Worm (Caenorhabditis elegans) whole organism, L4 larva: ENCODE results near the gene pde-4.

Experiments
- F37D6.2 ChIP-seq: sonication (generic microtip); optimal IDR thresholded peaks from 2 replicates; lab custom pipeline; 2016; ENCODE audit warnings: mild to moderate bottlenecking, missing genetic modification characterization, missing compliant biosample characterization
- ama-1 ChIP-seq: fragments of 150-350 bp; optimal IDR thresholded peaks from 2 replicates; lab custom pipeline; 2014; ENCODE audit warnings: inconsistent platforms, mixed read lengths
- ceh-82 ChIP-seq: sonication (generic microtip); optimal IDR thresholded peaks from 2 replicates; lab custom pipeline; 2017; ENCODE audit warnings: missing biosample characterization, missing genetic modification characterization
- ctbp-1 ChIP-seq: fragments of 200-800 bp; sonication (Bioruptor generic); IDR thresholded peaks from 2 replicates; pipeline ENCODE4 v1.3.6; 2022; ENCODE audit warnings: missing genetic modification reagents, missing genetic modification characterization, missing compliant biosample characterization
- dve-1 ChIP-seq: sonication (generic microtip); optimal IDR thresholded peaks from 2 replicates; lab custom pipeline; 2017; ENCODE audit warnings: antibody characterized with exemption, mild to moderate bottlenecking, missing genetic modification characterization, missing compliant biosample characterization; ENCODE audit not compliant: insufficient read depth
- egl-43 ChIP-seq: fragments of 200-800 bp; sonication (Bioruptor generic); IDR thresholded peaks from 2 replicates; pipeline ENCODE4 v1.3.6; 2022; ENCODE audit warnings: missing genetic modification reagents, missing genetic modification characterization, missing compliant biosample characterization
- lin-39 ChIP-seq: fragments of 150-350 bp; optimal IDR thresholded peaks from 2 replicates; lab custom pipeline; 2014; ENCODE audit warnings: missing biosample characterization, missing genetic modification reagents, missing genetic modification characterization
- nhr-11 ChIP-seq: fragments of 150-350 bp; optimal IDR thresholded peaks from 2 replicates; lab custom pipeline; 2014; ENCODE audit warnings: missing biosample characterization, missing genetic modification characterization
- nhr-25 ChIP-seq: sonication (generic microtip); optimal IDR thresholded peaks from 2 replicates; lab custom pipeline; 2017; ENCODE audit warnings: missing genetic modification characterization, mild to moderate bottlenecking, missing compliant biosample characterization, antibody characterized with exemption, moderate library complexity, borderline replicate concordance; ENCODE audit not compliant: insufficient read depth
- saeg-2 ChIP-seq: fragments of 200-800 bp; sonication (Bioruptor generic); IDR thresholded peaks from 2 replicates; pipeline ENCODE4 v1.3.6; 2022; ENCODE audit warnings: missing genetic modification reagents, missing genetic modification characterization, missing compliant biosample characterization
- snpc-4 ChIP-seq: fragments of 150-350 bp; optimal IDR thresholded peaks from 2 replicates; lab custom pipeline; 2014; ENCODE audit warnings: missing biosample characterization, missing genetic modification characterization
- zfp-2 ChIP-seq: sonication (generic microtip); optimal IDR thresholded peaks from 2 replicates; lab custom pipeline; 2016; ENCODE audit warnings: mild to moderate bottlenecking, missing genetic modification characterization, missing compliant biosample characterization
- ztf-7 ChIP-seq: fragments of 150-350 bp; optimal IDR thresholded peaks from 2 replicates; lab custom pipeline; 2014; ENCODE audit warnings: missing biosample characterization, missing genetic modification characterization

ce11 chrII:7623466-7623865, 27.6 kb downstream of the pde-4 start:
- TF ChIP-seq saeg-2 (GFP tag; lab: Robert Waterston, UW) (no peak), lin-39 (tag; lab: Kevin White, UChicago) (no peak), dve-1 (peak; percentile 74), egl-43 (no peak), zfp-2 (tag; lab: Kevin White, UChicago) (no peak), ceh-82 (tag; lab: Kevin White, UChicago) (no peak), ctbp-1 (GFP tag; lab: Robert Waterston, UW) (no peak), ama-1 (lab: Kevin White, UChicago) (no peak), nhr-11 (tag; lab: Kevin White, UChicago) (no peak), ztf-7 (no peak), F37D6.2 (tag; lab: Kevin White, UChicago) (no peak), snpc-4 (tag; lab: Kevin White, UChicago) (no peak), nhr-25 (tag; lab: Kevin White, UChicago) (no peak)
